Worm (Caenorhabditis elegans) whole organism, mixed stage, embryonic: ENCODE results near the gene sptl-2.

ENCODE experiments used
- M03D4.4 ChIP-seq: sonication (generic microtip); optimal IDR thresholded peaks from 2 replicates; lab custom pipeline; 2017; ENCODE audit warnings: mild to moderate bottlenecking, missing genetic modification characterization, missing compliant biosample characterization
- bed-3 ChIP-seq: fragments of 200-800 bp; sonication (Bioruptor generic); optimal IDR thresholded peaks from 3 replicates; lab custom pipeline; 2018; ENCODE audit warnings: mild to moderate bottlenecking, missing genetic modification characterization, moderate library complexity, missing compliant biosample characterization
- blmp-1 ChIP-seq: fragments of 150-350 bp; optimal IDR thresholded peaks from 2 replicates; lab custom pipeline; 2014; ENCODE audit warnings: missing biosample characterization, missing genetic modification characterization
- ceh-39 ChIP-seq: fragments of 150-350 bp; optimal IDR thresholded peaks from 2 replicates; lab custom pipeline; 2014; ENCODE audit warnings: missing biosample characterization, missing genetic modification characterization
- ceh-43 ChIP-seq: fragments of 200-800 bp; sonication (Bioruptor generic); optimal IDR thresholded peaks from 2 replicates; lab custom pipeline; 2018; ENCODE audit warnings: mild to moderate bottlenecking, missing genetic modification characterization, moderate library complexity, missing compliant biosample characterization
- ceh-83 ChIP-seq: fragments of 200-800 bp; sonication (Bioruptor generic); optimal IDR thresholded peaks from 2 replicates; lab custom pipeline; 2018; ENCODE audit warnings: mild to moderate bottlenecking, missing genetic modification characterization, missing compliant biosample characterization
- ces-1 ChIP-seq: fragments of 150-350 bp; optimal IDR thresholded peaks from 2 replicates; lab custom pipeline; 2014; ENCODE audit warnings: missing biosample characterization, missing genetic modification reagents, missing genetic modification characterization
- cnd-1 ChIP-seq: fragments of 200-800 bp; sonication (Bioruptor generic); optimal IDR thresholded peaks from 2 replicates; lab custom pipeline; 2018; ENCODE audit warnings: mild to moderate bottlenecking, missing genetic modification characterization, missing compliant biosample characterization
- drap-1 ChIP-seq: fragments of 200-800 bp; sonication (Bioruptor generic); optimal IDR thresholded peaks from 3 replicates; lab custom pipeline; 2018; ENCODE audit warnings: mild to moderate bottlenecking, missing genetic modification characterization, missing compliant biosample characterization
- flh-1 ChIP-seq: fragments of 200-800 bp; sonication (Bioruptor generic); optimal IDR thresholded peaks from 2 replicates; lab custom pipeline; 2018; ENCODE audit warnings: mild to moderate bottlenecking, missing genetic modification characterization, moderate library complexity, missing compliant biosample characterization
- ham-2 ChIP-seq: fragments of 200-800 bp; sonication (Bioruptor generic); optimal IDR thresholded peaks from 2 replicates; lab custom pipeline; 2018; ENCODE audit warnings: mild to moderate bottlenecking, missing genetic modification characterization, missing compliant biosample characterization
- hlh-1 ChIP-seq: fragments of 150-350 bp; optimal IDR thresholded peaks from 2 replicates; lab custom pipeline; 2014; ENCODE audit warnings: missing biosample characterization, missing genetic modification reagents, missing genetic modification characterization
- lin-13 ChIP-seq: fragments of 150-350 bp; optimal IDR thresholded peaks from 2 replicates; lab custom pipeline; 2014; ENCODE audit warnings: missing biosample characterization, missing genetic modification characterization
- lin-32 ChIP-seq: fragments of 200-800 bp; sonication (Bioruptor generic); optimal IDR thresholded peaks from 2 replicates; lab custom pipeline; 2018; ENCODE audit warnings: mild to moderate bottlenecking, missing genetic modification characterization, missing compliant biosample characterization
- lsy-2 ChIP-seq: fragments of 150-350 bp; optimal IDR thresholded peaks from 2 replicates; lab custom pipeline; 2014; ENCODE audit warnings: missing biosample characterization, missing genetic modification characterization
- mab-5 ChIP-seq: fragments of 150-350 bp; optimal IDR thresholded peaks from 2 replicates; lab custom pipeline; 2014; ENCODE audit warnings: missing biosample characterization, missing genetic modification characterization
- mep-1 ChIP-seq: fragments of 150-350 bp; optimal IDR thresholded peaks from 2 replicates; lab custom pipeline; 2017; ENCODE audit warnings: missing biosample characterization, missing genetic modification reagents, missing genetic modification characterization, inconsistent platforms
- nhr-12 ChIP-seq: fragments of 150-350 bp; optimal IDR thresholded peaks from 2 replicates; lab custom pipeline; 2014; ENCODE audit warnings: missing biosample characterization, missing genetic modification characterization
- nhr-2 ChIP-seq: fragments of 150-350 bp; optimal IDR thresholded peaks from 2 replicates; lab custom pipeline; 2014; ENCODE audit warnings: missing biosample characterization, missing genetic modification characterization
- nhr-237 ChIP-seq: fragments of 150-350 bp; optimal IDR thresholded peaks from 2 replicates; lab custom pipeline; 2014; ENCODE audit warnings: missing biosample characterization, missing genetic modification characterization
- nhr-28 ChIP-seq: fragments of 150-350 bp; optimal IDR thresholded peaks from 2 replicates; lab custom pipeline; 2014; ENCODE audit warnings: missing biosample characterization, missing genetic modification characterization
- nhr-76 ChIP-seq: sonication (generic microtip); optimal IDR thresholded peaks from 2 replicates; lab custom pipeline; 2017; ENCODE audit warnings: missing biosample characterization, missing genetic modification characterization
- pha-4 ChIP-seq: fragments of 150-350 bp; optimal IDR thresholded peaks from 2 replicates; lab custom pipeline; 2018; ENCODE audit warnings: missing biosample characterization, missing genetic modification reagents, missing genetic modification characterization
- sem-2 ChIP-seq: fragments of 200-800 bp; sonication (Bioruptor generic); optimal IDR thresholded peaks from 2 replicates; lab custom pipeline; 2018; ENCODE audit warnings: mild to moderate bottlenecking, missing genetic modification characterization, missing compliant biosample characterization
- snpc-4 ChIP-seq: fragments of 150-350 bp; optimal IDR thresholded peaks from 2 replicates; lab custom pipeline; 2014; ENCODE audit warnings: missing biosample characterization, missing genetic modification characterization
- sptf-1 ChIP-seq: sonication (generic microtip); optimal IDR thresholded peaks from 2 replicates; lab custom pipeline; 2017; ENCODE audit warnings: mild to moderate bottlenecking, missing genetic modification characterization, moderate library complexity, missing compliant biosample characterization
- tbx-8 ChIP-seq: fragments of 200-800 bp; sonication (Bioruptor generic); optimal IDR thresholded peaks from 2 replicates; lab custom pipeline; 2018; ENCODE audit warnings: mild to moderate bottlenecking, missing genetic modification characterization, moderate library complexity, missing compliant biosample characterization
- unc-120 ChIP-seq: sonication (generic microtip); optimal IDR thresholded peaks from 2 replicates; lab custom pipeline; 2017; ENCODE audit warnings: missing genetic modification characterization, missing compliant biosample characterization; ENCODE audit not compliant: poor library complexity, severe bottlenecking
- unc-39 ChIP-seq: fragments of 150-350 bp; optimal IDR thresholded peaks from 2 replicates; lab custom pipeline; 2014; ENCODE audit warnings: missing biosample characterization, missing genetic modification characterization
- unc-62 ChIP-seq: fragments of 150-350 bp; optimal IDR thresholded peaks from 2 replicates; lab custom pipeline; 2014; ENCODE audit warnings: missing biosample characterization, missing genetic modification reagents, missing genetic modification characterization
- ztf-11 ChIP-seq: fragments of 150-350 bp; optimal IDR thresholded peaks from 2 replicates; lab custom pipeline; 2014; ENCODE audit warnings: missing biosample characterization, missing genetic modification characterization

Gene sptl-2

DNA sequence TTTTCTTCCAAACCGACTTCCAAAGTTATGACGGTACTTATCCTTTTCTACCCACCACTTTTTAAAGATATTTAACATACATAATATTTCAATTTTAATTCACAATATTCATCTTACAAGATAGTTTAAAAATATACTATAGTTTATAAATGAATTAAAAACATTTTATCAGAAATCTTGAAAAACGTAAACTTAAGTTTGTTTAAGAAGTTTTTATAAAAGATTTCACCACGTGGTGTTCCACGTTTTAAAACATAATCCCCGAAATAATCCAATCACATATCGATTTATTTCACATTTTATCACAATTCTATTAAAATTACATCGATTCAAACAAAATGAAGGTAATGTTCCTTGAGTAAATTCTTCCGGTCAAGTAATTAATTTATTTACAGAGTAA is 29.7 kb downstream of the sptl-2 start, which contains the start of gene ZC513.3:
Gene ZC513.3 (plus strand): TSS at position 301 of the 400 bp plus-strand sequence.
- no peak for TF ChIP-seq ceh-39 (tag; lab: Kevin White, UChicago)
- no peak for TF ChIP-seq nhr-237
- TF ChIP-seq pha-4 (tag; lab: Kevin White, UChicago) = no peak
- TF ChIP-seq mab-5 (tag; lab: Kevin White, UChicago) = no peak
- TF ChIP-seq nhr-76 = no peak
- TF ChIP-seq, all 35 proteins: peak for 0

- TF ChIP-seq drap-1 (GFP tag; lab: Kevin White, UChicago) = no peak
- TF ChIP-seq snpc-4 (tag; lab: Kevin White, UChicago) = no peak
- no peak for TF ChIP-seq pha-4 (tag; lab: Kevin White, UChicago)
- TF ChIP-seq ham-2 (GFP tag; lab: Kevin White, UChicago) = no peak
- no peak for TF ChIP-seq unc-120 (tag; lab: Kevin White, UChicago)
- no peak for TF ChIP-seq lin-13
- no peak for TF ChIP-seq ceh-43 (GFP tag; lab: Kevin White, UChicago)
- no peak for TF ChIP-seq unc-39 (tag; lab: Kevin White, UChicago)
- TF ChIP-seq ztf-11 = no peak
- no peak for TF ChIP-seq sem-2 (GFP tag; lab: Kevin White, UChicago)
- no peak for TF ChIP-seq mab-5 (tag; lab: Kevin White, UChicago)
- no peak for TF ChIP-seq ceh-83
- no peak for TF ChIP-seq ces-1 (GFP tag; lab: Kevin White, UChicago)
- no peak for TF ChIP-seq unc-62
- TF ChIP-seq nhr-76 = no peak
- no peak for TF ChIP-seq mep-1 (tag; lab: Kevin White, UChicago)
- TF ChIP-seq ceh-39 (tag; lab: Kevin White, UChicago) = no peak
- no peak for TF ChIP-seq nhr-28 (tag; lab: Kevin White, UChicago)
Measured at ce11 chrV:8050059-8050677, 33.2 kb downstream of the sptl-2 start.

- TF ChIP-seq lin-32 (GFP tag; lab: Kevin White, UChicago) = no peak
- no peak for TF ChIP-seq ztf-11
- no peak for TF ChIP-seq flh-1 (GFP tag; lab: Kevin White, UChicago)
- TF ChIP-seq nhr-76 = no peak
- TF ChIP-seq M03D4.4 = no peak
- no peak for TF ChIP-seq sptf-1 (tag; lab: Kevin White, UChicago)
- no peak for TF ChIP-seq ces-1 (GFP tag; lab: Kevin White, UChicago)
- no peak for TF ChIP-seq ceh-39 (tag; lab: Kevin White, UChicago)
- no peak for TF ChIP-seq unc-120 (tag; lab: Kevin White, UChicago)
- TF ChIP-seq ceh-43 (GFP tag; lab: Kevin White, UChicago) = no peak
- no peak for TF ChIP-seq bed-3 (GFP tag; lab: Kevin White, UChicago)
- no peak for TF ChIP-seq unc-62
- no peak for TF ChIP-seq blmp-1 (tag; lab: Kevin White, UChicago)
- TF ChIP-seq drap-1 (GFP tag; lab: Kevin White, UChicago) = no peak
- TF ChIP-seq hlh-1 (tag; lab: Kevin White, UChicago) = no peak
- no peak for TF ChIP-seq lsy-2 (tag; lab: Kevin White, UChicago)
- TF ChIP-seq nhr-2 (tag; lab: Kevin White, UChicago) = no peak
- TF ChIP-seq lin-13 = no peak
Measured at ce11 chrV:8050811-8051210, 33.8 kb downstream of the sptl-2 start, which contains the start of gene col-43. Gene col-43 (minus strand): TSS chrV:8050911.

ce11 chrV:8051851-8052250 is 34.8 kb downstream of the sptl-2 start, which contains the start of gene sth-1:
Gene sth-1 (plus strand): TSS chrV:8052151.
- TF ChIP-seq nhr-237 = no peak
- TF ChIP-seq nhr-2 (tag; lab: Kevin White, UChicago) = no peak
- TF ChIP-seq lsy-2 (tag; lab: Kevin White, UChicago) = no peak
- no peak for TF ChIP-seq ham-2 (GFP tag; lab: Kevin White, UChicago)
- no peak for TF ChIP-seq drap-1 (GFP tag; lab: Kevin White, UChicago)
- TF ChIP-seq pha-4 (tag; lab: Kevin White, UChicago) = no peak
- no peak for TF ChIP-seq nhr-28 (tag; lab: Kevin White, UChicago)
- no peak for TF ChIP-seq unc-120 (tag; lab: Kevin White, UChicago)
- TF ChIP-seq mab-5 (tag; lab: Kevin White, UChicago) = no peak
- no peak for TF ChIP-seq lin-32 (GFP tag; lab: Kevin White, UChicago)
- TF ChIP-seq ceh-43 (GFP tag; lab: Kevin White, UChicago) = no peak
- no peak for TF ChIP-seq lin-13
- TF ChIP-seq sptf-1 (tag; lab: Kevin White, UChicago) = no peak
- no peak for TF ChIP-seq cnd-1 (tag; lab: Kevin White, UChicago)
- TF ChIP-seq unc-62 = no peak
- TF ChIP-seq unc-39 (tag; lab: Kevin White, UChicago) = no peak
- TF ChIP-seq mep-1 (tag; lab: Kevin White, UChicago) = no peak
- no peak for TF ChIP-seq tbx-8 (GFP tag; lab: Kevin White, UChicago)
- TF ChIP-seq nhr-12 (tag; lab: Kevin White, UChicago) = no peak
- no peak for TF ChIP-seq ces-1 (GFP tag; lab: Kevin White, UChicago)
- TF ChIP-seq, all 35 proteins: peak for 0
